Fruit fly (Drosophila melanogaster) whole organism, adult: ENCODE measurements around the gene Iru.
A peak's percentile ranks its signal among the peaks of the same experiment; 100 is the strongest.

Experiments
- CG14711 ChIP-seq: fragments of 200-800 bp; sonication (Bioruptor generic); optimal IDR thresholded peaks from 2 replicates; lab custom pipeline; 2018; ENCODE audit warnings: missing biosample characterization, mild to moderate bottlenecking, missing genetic modification characterization, moderate library complexity
- CG1620 ChIP-seq: fragments of 200-800 bp; sonication (Bioruptor generic); optimal IDR thresholded peaks from 2 replicates; lab custom pipeline; 2016; ENCODE audit warnings: missing biosample characterization, missing genetic modification characterization
- CG33017 ChIP-seq: fragments of 200-800 bp; sonication (Bioruptor generic); optimal IDR thresholded peaks from 2 replicates; lab custom pipeline; 2018; ENCODE audit warnings: missing biosample characterization, mild to moderate bottlenecking, missing genetic modification characterization, moderate library complexity
- CG7045 ChIP-seq: fragments of 200-800 bp; sonication (Bioruptor generic); optimal IDR thresholded peaks from 2 replicates; lab custom pipeline; 2017; ENCODE audit warnings: missing biosample characterization, mild to moderate bottlenecking, missing genetic modification characterization
- CG7101 ChIP-seq: fragments of 200-800 bp; sonication (Bioruptor generic); optimal IDR thresholded peaks from 2 replicates; lab custom pipeline; 2018; ENCODE audit warnings: missing biosample characterization, mild to moderate bottlenecking, missing genetic modification characterization, moderate library complexity
- Clk ChIP-seq: fragments of 200-800 bp; sonication (Bioruptor generic); optimal IDR thresholded peaks from 2 replicates; lab custom pipeline; 2017; ENCODE audit warnings: missing biosample characterization, missing genetic modification characterization
- Crg-1 ChIP-seq: fragments of 200-800 bp; sonication (Bioruptor generic); optimal IDR thresholded peaks from 2 replicates; lab custom pipeline; 2016; ENCODE audit warnings: missing biosample characterization, missing genetic modification characterization
- Hr96 ChIP-seq: fragments of 200-800 bp; sonication (Bioruptor generic); optimal IDR thresholded peaks from 2 replicates; lab custom pipeline; 2016; ENCODE audit warnings: missing biosample characterization, missing genetic modification characterization
- cnc ChIP-seq, 2 experiments: fragments of >200 bp; optimal IDR thresholded peaks; 2 replicates each; lab custom pipeline; 2017

DNA sequence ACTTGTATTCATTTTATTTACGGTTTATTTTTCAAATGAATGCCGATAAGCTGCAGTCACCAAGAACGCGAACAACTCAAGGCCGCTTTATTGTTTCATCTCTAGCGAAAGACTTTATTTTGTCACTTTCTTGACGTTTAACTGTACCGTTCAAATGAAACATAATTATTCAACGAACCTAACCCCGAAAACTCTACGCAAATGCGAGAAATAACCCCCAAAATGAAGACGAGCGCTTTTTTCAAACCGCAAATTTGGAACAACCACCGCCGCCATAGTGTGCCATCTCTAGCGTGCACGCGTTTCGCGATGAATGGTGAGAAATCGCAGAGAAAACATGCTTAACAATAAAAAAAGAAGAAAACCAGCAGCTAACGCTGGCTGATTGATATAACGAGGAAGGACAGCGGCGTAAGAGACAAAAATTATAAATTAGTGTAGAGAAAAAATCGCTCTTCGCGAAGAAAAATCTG, 21.6 kb upstream of the Iru start, which contains the start of gene CG11970:
- TF ChIP-seq CG33017 (tag; lab: Kevin White, UChicago) (peak; percentile 38), CG7101 (tag; lab: Kevin White, UChicago) (peak; percentile 7), Crg-1 (GFP tag; lab: Kevin White, UChicago) (peak; percentile 54), CG14711 (tag; lab: Kevin White, UChicago) (peak; percentile 11), CG7045 (no peak), CG1620 (GFP tag; lab: Kevin White, UChicago) (peak; percentile 74), Hr96 (GFP tag; lab: Kevin White, UChicago) (peak; percentile 70), cnc (optimal IDR thresholded peaks at IDR 0.05; lab: Kevin White, UChicago) (no peak), Clk (GFP tag; lab: Kevin White, UChicago) (peak; percentile 5)
